Fruit fly (Drosophila melanogaster): ENCODE data around the gene CG7542.

dm6 chr3L:17595810-17596561, 46.4 kb downstream of the CG7542 start:
- TF ChIP-seq psq (GFP tag; optimal IDR thresholded peaks at IDR 0.05) (no peak), CG18764 (GFP tag; optimal IDR thresholded peaks at IDR 0.05) (no peak), gcm2 (GFP tag; optimal IDR thresholded peaks at IDR 0.05) (no peak), Myb (GFP tag; optimal IDR thresholded peaks at IDR 0.05) (no peak), ftz-f1 (GFP tag; optimal IDR thresholded peaks at IDR 0.05) (no peak)

All from whole organism, embryonic.